Worm (Caenorhabditis elegans) whole organism, L4 larva: ENCODE measurements around the gene C08B6.3.

Experiments used
- Y105C5A.15 ChIP-seq: fragments of 200-800 bp; sonication (Bioruptor generic); IDR thresholded peaks from 2 replicates; pipeline ENCODE4 v1.3.6; 2022; ENCODE audit warnings: missing genetic modification characterization, missing compliant biosample characterization
- aha-1 ChIP-seq: fragments of 150-350 bp; peaks from one replicate; lab custom pipeline; 2014; ENCODE audit warnings: missing biosample characterization, missing genetic modification characterization
- ama-1 ChIP-seq: fragments of 150-350 bp; optimal IDR thresholded peaks from 2 replicates; lab custom pipeline; 2014; ENCODE audit warnings: inconsistent platforms, mixed read lengths
- arid-1 ChIP-seq: fragments of 200-800 bp; sonication (Bioruptor generic); conservative IDR thresholded peaks from 2 replicates; pipeline ENCODE4 v1.3.6; 2022; ENCODE audit warnings: missing genetic modification reagents, missing genetic modification characterization, missing compliant biosample characterization
- attf-4 ChIP-seq: sonication (generic microtip); optimal IDR thresholded peaks from 3 replicates; lab custom pipeline; 2017; ENCODE audit warnings: missing biosample characterization, missing genetic modification characterization
- ceh-28 ChIP-seq: fragments of 150-350 bp; optimal IDR thresholded peaks from 2 replicates; lab custom pipeline; 2014; ENCODE audit warnings: missing biosample characterization, missing genetic modification reagents, missing genetic modification characterization
- ctbp-1 ChIP-seq: fragments of 200-800 bp; sonication (Bioruptor generic); IDR thresholded peaks from 2 replicates; pipeline ENCODE4 v1.3.6; 2022; ENCODE audit warnings: missing genetic modification reagents, missing genetic modification characterization, missing compliant biosample characterization
- daf-16 ChIP-seq, 3 experiments: sonication (generic microtip); optimal IDR thresholded peaks; 2 replicates each; lab custom pipeline; 2016 to 2017; ENCODE audit warnings: missing genetic modification characterization in 3 of 3, missing genetic modification reagents in 3 of 3, mild to moderate bottlenecking in 2 of 3, missing compliant biosample characterization in 2 of 3, missing biosample characterization in 1 of 3, moderate library complexity in 1 of 3
- dmd-9 ChIP-seq: fragments of 200-800 bp; sonication (Bioruptor generic); IDR thresholded peaks from 2 replicates; pipeline ENCODE4 v1.3.6; 2022; ENCODE audit warnings: missing genetic modification reagents, missing genetic modification characterization, missing compliant biosample characterization
- lin-29 ChIP-seq: fragments of 200-800 bp; sonication (Bioruptor generic); IDR thresholded peaks from 2 replicates; pipeline ENCODE4 v1.3.6; 2022; ENCODE audit warnings: missing genetic modification reagents, missing genetic modification characterization, missing compliant biosample characterization
- mxl-3 ChIP-seq: fragments of 200-800 bp; sonication (Bioruptor generic); optimal IDR thresholded peaks from 2 replicates; lab custom pipeline; 2018; ENCODE audit warnings: mild to moderate bottlenecking, missing genetic modification characterization, missing compliant biosample characterization
- nhr-102 ChIP-seq: sonication (generic microtip); optimal IDR thresholded peaks from 2 replicates; lab custom pipeline; 2016; ENCODE audit warnings: mild to moderate bottlenecking, missing genetic modification characterization, moderate library complexity, missing compliant biosample characterization
- nhr-11 ChIP-seq: fragments of 150-350 bp; optimal IDR thresholded peaks from 2 replicates; lab custom pipeline; 2014; ENCODE audit warnings: missing biosample characterization, missing genetic modification characterization
- pha-4 ChIP-seq, 2 experiments: fragments of 150-350 bp in 1 of 2; fragments of 200-800 bp in 1 of 2; sonication (Bioruptor generic) in 1 of 2; IDR thresholded peaks in 1 of 2; optimal IDR thresholded peaks in 1 of 2; 2 replicates each; pipeline versions ENCODE4 v1.3.6 to Lab custom; 2014 to 2022; ENCODE audit warnings: missing genetic modification characterization in 2 of 2, missing genetic modification reagents in 2 of 2, missing biosample characterization in 1 of 2, missing compliant biosample characterization in 1 of 2
- pqm-1 ChIP-seq: sonication (generic microtip); optimal IDR thresholded peaks from 2 replicates; lab custom pipeline; 2017; ENCODE audit warnings: missing biosample characterization, missing genetic modification characterization
- rbr-2 ChIP-seq: sonication (generic microtip); optimal IDR thresholded peaks from 2 replicates; lab custom pipeline; 2016; ENCODE audit warnings: missing genotype, missing genetic modification characterization, missing compliant biosample characterization
- spr-1 ChIP-seq: sonication (generic microtip); optimal IDR thresholded peaks from 2 replicates; lab custom pipeline; 2016; ENCODE audit warnings: mild to moderate bottlenecking, missing genetic modification characterization, missing compliant biosample characterization
- tag-97 ChIP-seq: fragments of 200-800 bp; sonication (Bioruptor generic); IDR thresholded peaks from 2 replicates; pipeline ENCODE4 v1.3.6; 2022; ENCODE audit warnings: missing genetic modification characterization, missing compliant biosample characterization
- unc-130 ChIP-seq: sonication (generic microtip); optimal IDR thresholded peaks from 2 replicates; lab custom pipeline; 2016; ENCODE audit warnings: missing genetic modification reagents, missing genetic modification characterization, missing compliant biosample characterization
- unc-62 ChIP-seq, 3 experiments: fragments of 150-350 bp in 1 of 3; sonication (generic microtip); optimal IDR thresholded peaks in 2 of 3; peaks in 1 of 3; 1 replicate in 1 of 3; 2 replicates in 2 of 3; lab custom pipeline; 2014 to 2017; ENCODE audit warnings: missing biosample characterization in 3 of 3, missing genetic modification characterization in 3 of 3, missing genetic modification reagents in 3 of 3, missing genotype in 1 of 3
- vab-7 ChIP-seq: fragments of 200-800 bp; sonication (Bioruptor generic); IDR thresholded peaks from 2 replicates; pipeline ENCODE4 v1.3.6; 2022; ENCODE audit warnings: missing genetic modification reagents, missing genetic modification characterization, missing compliant biosample characterization
- zag-1 ChIP-seq: fragments of 150-350 bp; optimal IDR thresholded peaks from 2 replicates; lab custom pipeline; 2014; ENCODE audit warnings: missing biosample characterization, missing genetic modification characterization

The C08B6.3 gene

ce11 chrV:10065679-10066078 is 46.4 kb downstream of the C08B6.3 start:
- no peak for TF ChIP-seq ceh-28 (tag; lab: Kevin White, UChicago)
- peak in 1 of 2 experiments; percentile 4 for TF ChIP-seq unc-62 (GFP tag; optimal IDR thresholded peaks at IDR 0.05 in 1 of 2; lab: Kevin White, UChicago)
- TF ChIP-seq unc-62 (tag; optimal IDR thresholded peaks at IDR 0.05; lab: Kevin White, UChicago) = no peak
- TF ChIP-seq, all 104 proteins: peak for 1

DNA sequence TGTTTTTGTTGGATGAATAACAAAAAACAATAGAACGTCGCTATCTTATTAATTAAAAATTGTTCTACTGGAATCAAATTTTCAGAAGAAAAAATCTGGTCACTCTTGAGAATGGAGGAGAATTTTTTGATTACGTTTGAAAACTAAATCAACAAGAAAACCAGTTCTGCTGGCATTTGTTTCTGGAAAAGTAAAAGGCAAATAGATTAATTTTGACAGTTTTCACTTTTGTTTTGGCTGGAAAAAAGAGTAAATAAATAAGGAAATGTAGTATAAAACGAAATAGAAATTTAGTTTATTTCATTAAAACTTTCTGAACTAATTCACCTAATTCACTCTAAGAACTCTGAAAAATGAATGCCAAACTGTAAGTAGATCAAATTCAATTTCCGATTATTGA is 47.9 kb downstream of the C08B6.3 start, which contains the start of gene fipr-13:
Gene fipr-13, plus strand, starts transcription at position 301 of the 400 bp plus-strand sequence.
- TF ChIP-seq lin-29 (no peak), unc-130 (no peak), ama-1 (no peak), mxl-3 (GFP tag; lab: Kevin White, UChicago) (no peak), tag-97 (GFP tag; lab: Robert Waterston, UW) (no peak), rbr-2 (tag; lab: Kevin White, UChicago) (no peak), pha-4 (GFP tag; IDR thresholded peaks at IDR 0.05; lab: Robert Waterston, UW) (no peak), pha-4 (tag; optimal IDR thresholded peaks at IDR 0.05; lab: Kevin White, UChicago) (no peak), zag-1 (tag; lab: Kevin White, UChicago) (no peak), nhr-11 (no peak), pqm-1 (tag; lab: Kevin White, UChicago) (no peak), ctbp-1 (no peak), vab-7 (GFP tag; lab: Robert Waterston, UW) (no peak), spr-1 (tag; lab: Kevin White, UChicago) (no peak), ceh-28 (tag; lab: Kevin White, UChicago) (no peak), arid-1 (GFP tag; lab: Robert Waterston, UW) (no peak), nhr-102 (tag; lab: Kevin White, UChicago) (no peak), Y105C5A.15 (GFP tag; lab: Robert Waterston, UW) (no peak), attf-4 (no peak)

DNA sequence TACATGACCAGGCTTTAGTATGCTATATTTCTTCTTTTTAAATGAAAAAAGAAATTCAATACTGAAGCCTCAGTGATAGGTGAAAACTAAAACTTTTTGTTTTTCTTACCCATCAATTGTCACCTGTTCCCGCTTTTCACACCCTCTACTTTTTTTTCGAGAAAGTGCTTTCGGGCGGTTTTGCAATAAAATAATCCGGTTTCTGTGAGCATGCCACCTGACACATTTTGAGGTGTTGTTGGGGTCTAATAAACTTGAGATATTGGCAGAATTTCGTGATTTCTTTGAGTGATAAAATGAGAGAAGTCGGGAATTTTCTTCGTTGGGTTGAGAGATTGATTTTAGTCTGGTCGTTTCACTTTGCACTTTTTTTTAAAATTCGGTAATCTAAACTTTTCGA is 52.0 kb downstream of the C08B6.3 start:
- TF ChIP-seq dmd-9 (no peak), daf-16 (GFP tag; optimal IDR thresholded peaks at IDR 0.05; lab: Kevin White, UChicago) (peak in 1 of 2 experiments; percentile 52), daf-16 (tag; optimal IDR thresholded peaks at IDR 0.05; lab: Kevin White, UChicago) (no peak), aha-1 (peak; percentile 2)
